Fruit fly (Drosophila melanogaster) whole organism, embryonic: Measurements from ENCODE around the gene firl.

Experiments used
- C15 ChIP-seq: fragments of 200-800 bp; sonication (Bioruptor generic); IDR thresholded peaks from 3 replicates; pipeline ENCODE4 v1.3.6; 2022; ENCODE audit warnings: missing biosample characterization, missing genetic modification characterization
- CG1024 ChIP-seq: fragments of 200-800 bp; sonication (Bioruptor generic); IDR thresholded peaks from 2 replicates; pipeline ENCODE4 v1.3.6; 2022; ENCODE audit warnings: missing biosample characterization, missing genetic modification characterization
- CG11560 ChIP-seq: fragments of 200-800 bp; sonication (Bioruptor generic); IDR thresholded peaks from 3 replicates; pipeline ENCODE4 v1.3.6; 2022; ENCODE audit warnings: missing biosample characterization, missing genetic modification characterization
- CG12104 ChIP-seq: fragments of 200-800 bp; sonication (Bioruptor generic); optimal IDR thresholded peaks from 3 replicates; lab custom pipeline; 2016; ENCODE audit warnings: missing biosample characterization, missing genetic modification characterization
- CG1233 ChIP-seq: fragments of 200-800 bp; sonication (Bioruptor generic); optimal IDR thresholded peaks from 4 replicates; lab custom pipeline; 2018; ENCODE audit warnings: missing biosample characterization, mild to moderate bottlenecking, missing genetic modification characterization
- CG14014 ChIP-seq: fragments of 200-800 bp; sonication (Bioruptor generic); IDR thresholded peaks from 2 replicates; pipeline ENCODE4 v1.3.6; 2022; ENCODE audit warnings: missing biosample characterization, missing genetic modification characterization
- CG14667 ChIP-seq: fragments of 200-800 bp; sonication (Bioruptor generic); IDR thresholded peaks from 2 replicates; pipeline ENCODE4 v1.3.6; 2022; ENCODE audit warnings: missing biosample characterization, missing genetic modification characterization
- CG15011 ChIP-seq: fragments of 200-800 bp; sonication (Bioruptor generic); optimal IDR thresholded peaks from 3 replicates; lab custom pipeline; 2018; ENCODE audit warnings: missing biosample characterization, mild to moderate bottlenecking, missing genetic modification characterization
- CG15479 ChIP-seq: fragments of 200-800 bp; sonication (Bioruptor generic); optimal IDR thresholded peaks from 3 replicates; lab custom pipeline; 2019; ENCODE audit warnings: missing biosample characterization, mild to moderate bottlenecking, missing genetic modification characterization, moderate library complexity
- CG15601 ChIP-seq: fragments of 200-800 bp; sonication (Bioruptor generic); optimal IDR thresholded peaks from 3 replicates; lab custom pipeline; 2019; ENCODE audit warnings: missing biosample characterization, mild to moderate bottlenecking, missing genetic modification characterization, moderate library complexity
- CG1647 ChIP-seq: fragments of 200-800 bp; sonication (Bioruptor generic); optimal IDR thresholded peaks from 3 replicates; lab custom pipeline; 2016; ENCODE audit warnings: missing biosample characterization, missing genetic modification characterization
- CG2678 ChIP-seq: fragments of 200-800 bp; sonication (Bioruptor generic); optimal IDR thresholded peaks from 3 replicates; lab custom pipeline; 2019; ENCODE audit warnings: missing biosample characterization, mild to moderate bottlenecking, missing genetic modification characterization, moderate library complexity
- CG3065 ChIP-seq: fragments of 200-800 bp; sonication (Bioruptor generic); optimal IDR thresholded peaks from 2 replicates; lab custom pipeline; 2016; ENCODE audit warnings: missing biosample characterization, missing genetic modification characterization
- CG31388 ChIP-seq: fragments of 200-800 bp; sonication (Bioruptor generic); optimal IDR thresholded peaks from 2 replicates; lab custom pipeline; 2016; ENCODE audit warnings: missing biosample characterization, missing genetic modification characterization
- CG34376 ChIP-seq: fragments of 200-800 bp; sonication (Bioruptor generic); optimal IDR thresholded peaks from 2 replicates; lab custom pipeline; 2018; ENCODE audit warnings: missing biosample characterization, mild to moderate bottlenecking, missing genetic modification characterization
- CG4424 ChIP-seq: fragments of 200-800 bp; sonication (Bioruptor generic); optimal IDR thresholded peaks from 3 replicates; lab custom pipeline; 2016; ENCODE audit warnings: missing biosample characterization, missing genetic modification characterization
- CG4730 ChIP-seq: fragments of 200-800 bp; sonication (Bioruptor generic); IDR thresholded peaks from 2 replicates; pipeline ENCODE4 v1.3.6; 2022; ENCODE audit warnings: missing biosample characterization, missing genetic modification characterization
- CG4854 ChIP-seq: fragments of 200-800 bp; sonication (Bioruptor generic); optimal IDR thresholded peaks from 2 replicates; lab custom pipeline; 2016; ENCODE audit warnings: missing biosample characterization, missing genetic modification characterization, inconsistent platforms
- CG6254 ChIP-seq: fragments of 200-800 bp; sonication (Bioruptor generic); optimal IDR thresholded peaks from 3 replicates; lab custom pipeline; 2017; ENCODE audit warnings: mild to moderate bottlenecking, missing biosample characterization, missing genetic modification reagents, missing genetic modification characterization
- CG6654 ChIP-seq: fragments of 200-800 bp; sonication (Bioruptor generic); optimal IDR thresholded peaks from 2 replicates; lab custom pipeline; 2017; ENCODE audit warnings: missing biosample characterization, mild to moderate bottlenecking, missing genetic modification characterization
- CG6791 ChIP-seq: fragments of 200-800 bp; sonication (Bioruptor generic); IDR thresholded peaks from 3 replicates; pipeline ENCODE4 v1.3.6; 2022; ENCODE audit warnings: missing biosample characterization, missing genetic modification characterization; ENCODE audit not compliant: partially characterized antibody
- CG7372 ChIP-seq: fragments of 200-800 bp; sonication (Bioruptor generic); IDR thresholded peaks from 2 replicates; pipeline ENCODE4 v1.3.6; 2022; ENCODE audit warnings: missing biosample characterization, missing genetic modification characterization
- CG8359 ChIP-seq: fragments of 200-800 bp; sonication (Bioruptor generic); optimal IDR thresholded peaks from 2 replicates; lab custom pipeline; 2017; ENCODE audit warnings: missing biosample characterization, mild to moderate bottlenecking, missing genetic modification characterization, borderline replicate concordance
- Dad ChIP-seq: fragments of 200-800 bp; sonication (Bioruptor generic); optimal IDR thresholded peaks from 3 replicates; lab custom pipeline; 2016; ENCODE audit warnings: missing biosample characterization, missing genetic modification characterization
- Doc3 ChIP-seq: fragments of 200-800 bp; sonication (Bioruptor generic); IDR thresholded peaks from 3 replicates; pipeline ENCODE4 v1.3.6; 2022; ENCODE audit warnings: missing biosample characterization, missing genetic modification characterization; ENCODE audit not compliant: partially characterized antibody
- Dp ChIP-seq: fragments of 200-800 bp; sonication (Bioruptor generic); optimal IDR thresholded peaks from 2 replicates; lab custom pipeline; 2018; ENCODE audit warnings: missing biosample characterization, mild to moderate bottlenecking, missing genetic modification characterization, moderate library complexity
- Dref ChIP-seq: fragments of 200-800 bp; sonication (Bioruptor generic); IDR thresholded peaks from 2 replicates; pipeline ENCODE4 v1.3.6; 2022; ENCODE audit warnings: missing biosample characterization, missing genetic modification characterization
- Lim3 ChIP-seq: fragments of 200-800 bp; sonication (Bioruptor generic); IDR thresholded peaks from 2 replicates; pipeline ENCODE4 v1.3.6; 2022; ENCODE audit warnings: missing biosample characterization, missing genetic modification characterization
- Med ChIP-seq: fragments of 200-800 bp; sonication (Bioruptor generic); peaks from one replicate; lab custom pipeline; 2016; ENCODE audit warnings: missing biosample characterization, missing genetic modification characterization, mild to moderate bottlenecking, inconsistent platforms, moderate library complexity
- Scr ChIP-seq: fragments of 200-800 bp; sonication (Bioruptor generic); IDR thresholded peaks from 2 replicates; pipeline ENCODE4 v1.3.6; 2022; ENCODE audit warnings: missing biosample characterization, missing genetic modification characterization; ENCODE audit not compliant: partially characterized antibody
- Spps ChIP-seq: fragments of 200-800 bp; sonication (Bioruptor generic); optimal IDR thresholded peaks from 2 replicates; lab custom pipeline; 2018; ENCODE audit warnings: missing biosample characterization, mild to moderate bottlenecking, missing genetic modification characterization
- bbx ChIP-seq: fragments of 200-800 bp; sonication (Bioruptor generic); IDR thresholded peaks from 2 replicates; pipeline ENCODE4 v1.3.6; 2022; ENCODE audit warnings: missing biosample characterization, missing genetic modification characterization; ENCODE audit not compliant: partially characterized antibody
- cad ChIP-seq: fragments of >200 bp; optimal IDR thresholded peaks from 2 replicates; lab custom pipeline; 2017; ENCODE audit warnings: missing biosample characterization, missing genetic modification characterization
- chn ChIP-seq: fragments of 200-800 bp; sonication (Bioruptor generic); optimal IDR thresholded peaks from 2 replicates; lab custom pipeline; 2016; ENCODE audit warnings: missing biosample characterization, missing genetic modification characterization
- ci ChIP-seq: fragments of 200-800 bp; sonication (Bioruptor generic); IDR thresholded peaks from 3 replicates; pipeline ENCODE4 v1.3.6; 2022; ENCODE audit warnings: missing biosample characterization, missing genetic modification characterization
- crc ChIP-seq: fragments of 200-800 bp; sonication (Bioruptor generic); optimal IDR thresholded peaks from 2 replicates; lab custom pipeline; 2016; ENCODE audit warnings: missing biosample characterization, missing genetic modification characterization
- gce ChIP-seq: fragments of 200-800 bp; sonication (Bioruptor generic); IDR thresholded peaks from 3 replicates; pipeline ENCODE4 v1.3.6; 2022; ENCODE audit warnings: missing biosample characterization, missing genetic modification characterization
- lola ChIP-seq, 3 experiments: fragments of >200 bp in 2 of 3; fragments of 200-800 bp in 1 of 3; sonication (Bioruptor generic) in 1 of 3; optimal IDR thresholded peaks; 2 replicates each; lab custom pipeline; 2017 to 2019; ENCODE audit warnings: missing biosample characterization in 3 of 3, missing genetic modification characterization in 3 of 3, mild to moderate bottlenecking in 1 of 3, moderate library complexity in 1 of 3
- odd ChIP-seq: fragments of 200-800 bp; sonication (Bioruptor generic); optimal IDR thresholded peaks from 2 replicates; lab custom pipeline; 2017; ENCODE audit warnings: missing biosample characterization, mild to moderate bottlenecking, missing genetic modification characterization
- prd ChIP-seq, 3 experiments: fragments of >200 bp in 2 of 3; fragments of 200-800 bp in 1 of 3; sonication (Bioruptor generic) in 1 of 3; optimal IDR thresholded peaks in 2 of 3; IDR thresholded peaks in 1 of 3; 2 replicates in 2 of 3; 3 replicates in 1 of 3; pipeline versions ENCODE4 v1.3.6 to Lab custom; 2017 to 2022; ENCODE audit warnings: missing biosample characterization in 1 of 3, missing genetic modification characterization in 1 of 3
- run ChIP-seq: fragments of 200-800 bp; sonication (Bioruptor generic); optimal IDR thresholded peaks from 3 replicates; lab custom pipeline; 2018; ENCODE audit warnings: missing biosample characterization, mild to moderate bottlenecking, missing genetic modification characterization
- ssp ChIP-seq: fragments of 200-800 bp; sonication (Bioruptor generic); IDR thresholded peaks from 2 replicates; pipeline ENCODE4 v1.3.6; 2022; ENCODE audit warnings: missing biosample characterization, missing genetic modification characterization
- tll ChIP-seq, 2 experiments: fragments of 200-800 bp in 1 of 2; fragments of >200 bp in 1 of 2; sonication (Bioruptor generic) in 1 of 2; optimal IDR thresholded peaks; 2 replicates each; lab custom pipeline; 2017 to 2019; ENCODE audit warnings: missing biosample characterization in 2 of 2, missing genetic modification characterization in 2 of 2, mild to moderate bottlenecking in 1 of 2, moderate library complexity in 1 of 2
- twi ChIP-seq: fragments of 200-800 bp; optimal IDR thresholded peaks from 2 replicates; lab custom pipeline; 2019; ENCODE audit warnings: missing biosample characterization, mild to moderate bottlenecking, missing genetic modification characterization, moderate library complexity
- vnd ChIP-seq: fragments of 200-800 bp; sonication (Bioruptor generic); IDR thresholded peaks from 3 replicates; pipeline ENCODE4 v1.3.6; 2022; ENCODE audit warnings: missing biosample characterization, missing genetic modification characterization; ENCODE audit not compliant: partially characterized antibody
- vvl ChIP-seq: fragments of 200-800 bp; sonication (Bioruptor generic); IDR thresholded peaks from 2 replicates; pipeline ENCODE4 v1.3.6; 2022; ENCODE audit warnings: missing biosample characterization, missing genetic modification characterization
- zen ChIP-seq: fragments of 200-800 bp; sonication (Bioruptor generic); optimal IDR thresholded peaks from 3 replicates; lab custom pipeline; 2018; ENCODE audit warnings: missing biosample characterization, mild to moderate bottlenecking, missing genetic modification characterization, moderate library complexity

Gene firl

dm6 chr2L:12093652-12094051 lies 27.1 kb upstream of the firl start (continued):
- no peak for TF ChIP-seq CG8359
- TF ChIP-seq ci (GFP tag; lab: Robert Waterston, UW): peak; percentile 43; the same call in 1 of the 3 replicates
- no peak for TF ChIP-seq CG6254 (GFP tag; lab: Kevin White, UChicago)
- TF ChIP-seq Lim3 (GFP tag; lab: Robert Waterston, UW): no peak
- no peak for TF ChIP-seq Spps (tag; lab: Kevin White, UChicago)
- peak; percentile 43 for TF ChIP-seq ssp (GFP tag; lab: Robert Waterston, UW)
- peak; percentile 43 for TF ChIP-seq Dref
- peak; percentile 44 for TF ChIP-seq chn (GFP tag; lab: Kevin White, UChicago)
- TF ChIP-seq CG3065 (GFP tag; lab: Kevin White, UChicago): no peak
- no peak for TF ChIP-seq vvl (GFP tag; lab: Robert Waterston, UW)
- no peak for TF ChIP-seq CG15479 (GFP tag; lab: Kevin White, UChicago)
- no peak for TF ChIP-seq Doc3 (GFP tag; lab: Robert Waterston, UW)
- TF ChIP-seq CG1647 (GFP tag; lab: Kevin White, UChicago): no peak
- no peak for TF ChIP-seq vnd (GFP tag; lab: Robert Waterston, UW)
- TF ChIP-seq odd (GFP tag; lab: Kevin White, UChicago): no peak
- TF ChIP-seq CG14014 (GFP tag; lab: Robert Waterston, UW): no peak
- no peak for TF ChIP-seq run (tag; lab: Kevin White, UChicago)
- TF ChIP-seq Dp (GFP tag; lab: Kevin White, UChicago): peak; percentile 75
- TF ChIP-seq CG12104 (GFP tag; lab: Kevin White, UChicago): no peak
- no peak for TF ChIP-seq CG6654 (GFP tag; lab: Kevin White, UChicago)
- peak; percentile 53 for TF ChIP-seq Med (GFP tag; lab: Kevin White, UChicago)

- TF ChIP-seq CG11560 (tag; lab: Robert Waterston, UW): peak; percentile 22; the same call in 1 of the 3 replicates
- TF ChIP-seq prd (optimal IDR thresholded peaks at IDR 0.05; lab: Kevin White, UChicago): no peak
- peak; percentile 84 for TF ChIP-seq prd (GFP tag; IDR thresholded peaks at IDR 0.05; lab: Robert Waterston, UW)
- TF ChIP-seq bbx: no peak
- peak; percentile 74 for TF ChIP-seq twi
- TF ChIP-seq zen (tag; lab: Kevin White, UChicago): peak; percentile 62
- TF ChIP-seq CG4730 (GFP tag; lab: Robert Waterston, UW): no peak
- 0 out of 3 replicates have a peak, but pooled peaks have one; percentile 39 for TF ChIP-seq CG6791 (GFP tag; lab: Robert Waterston, UW)
- TF ChIP-seq CG15479 (GFP tag; lab: Kevin White, UChicago): peak; percentile 65
- peak; percentile 6 for TF ChIP-seq Med (GFP tag; lab: Kevin White, UChicago)
These were observed 26.1 kb upstream of the firl start for dm6 chr2L:12092719-12093118.

dm6 chr2L:12092041-12092440 lies 25.5 kb upstream of the firl start:
- TF ChIP-seq Dref (no peak), CG7372 (GFP tag; lab: Robert Waterston, UW) (no peak), CG1024 (GFP tag; lab: Robert Waterston, UW) (no peak), CG15601 (tag; lab: Kevin White, UChicago) (no peak), CG1233 (GFP tag; lab: Kevin White, UChicago) (no peak), CG15011 (GFP tag; lab: Kevin White, UChicago) (no peak), crc (GFP tag; lab: Kevin White, UChicago) (no peak), gce (GFP tag; lab: Robert Waterston, UW) (no peak), lola (GFP tag; optimal IDR thresholded peaks at IDR 0.05; lab: Kevin White, UChicago) (no peak), C15 (no peak), cad (GFP tag; lab: Kevin White, UChicago) (peak; percentile 86), CG31388 (GFP tag; lab: Kevin White, UChicago) (no peak), tll (GFP tag; optimal IDR thresholded peaks at IDR 0.05; lab: Kevin White, UChicago) (peak in 1 of 2 experiments; percentile 95), twi (no peak), CG4424 (GFP tag; lab: Kevin White, UChicago) (no peak), CG4854 (no peak), CG34376 (GFP tag; lab: Kevin White, UChicago) (no peak), Dad (GFP tag; lab: Kevin White, UChicago) (no peak), CG2678 (tag; lab: Kevin White, UChicago) (no peak), CG14667 (GFP tag; lab: Robert Waterston, UW) (no peak), prd (optimal IDR thresholded peaks at IDR 0.05; lab: Kevin White, UChicago) (no peak), prd (GFP tag; IDR thresholded peaks at IDR 0.05; lab: Robert Waterston, UW) (peak; percentile 3; the same call in 1 of the 3 replicates), Scr (GFP tag; lab: Robert Waterston, UW) (no peak)
